Worm (Caenorhabditis elegans) whole organism, L1 larva: Measurements from ENCODE around the gene B0303.4.

ENCODE experiments used
- C04F5.9 ChIP-seq: sonication (generic microtip); optimal IDR thresholded peaks from 2 replicates; lab custom pipeline; 2016; ENCODE audit warnings: missing genetic modification characterization, missing compliant biosample characterization
- efl-1 ChIP-seq, 4 experiments: fragments of 150-350 bp; optimal IDR thresholded peaks in 3 of 4; peaks in 1 of 4; 1 replicate in 1 of 4; 2 replicates in 3 of 4; lab custom pipeline; 2014; ENCODE audit warnings: missing biosample characterization in 2 of 4, missing genetic modification characterization in 2 of 4, missing genetic modification reagents in 2 of 4
- fos-1 ChIP-seq: fragments of 150-350 bp; optimal IDR thresholded peaks from 2 replicates; lab custom pipeline; 2014; ENCODE audit warnings: missing biosample characterization, missing genetic modification characterization
- grh-1 ChIP-seq: fragments of 200-800 bp; sonication (Bioruptor generic); IDR thresholded peaks from 2 replicates; pipeline ENCODE4 v1.3.6; 2022; ENCODE audit warnings: missing genetic modification reagents, missing genetic modification characterization, missing compliant biosample characterization
- lsy-2 ChIP-seq, 2 experiments: fragments of 150-350 bp; optimal IDR thresholded peaks; 2 replicates each; lab custom pipeline; 2014; ENCODE audit warnings: missing biosample characterization in 2 of 2, missing genetic modification characterization in 2 of 2
- mdl-1 ChIP-seq, 2 experiments: fragments of 150-350 bp; optimal IDR thresholded peaks; 2 replicates each; lab custom pipeline; 2014 to 2017; ENCODE audit warnings: missing biosample characterization in 2 of 2, missing genetic modification characterization in 2 of 2, inconsistent platforms in 1 of 2
- nhr-20 ChIP-seq: sonication (generic microtip); optimal IDR thresholded peaks from 2 replicates; lab custom pipeline; 2016; ENCODE audit warnings: mild to moderate bottlenecking, missing genetic modification characterization, missing compliant biosample characterization
- nhr-77 ChIP-seq: fragments of 150-350 bp; optimal IDR thresholded peaks from 2 replicates; lab custom pipeline; 2014; ENCODE audit warnings: missing biosample characterization, missing genetic modification characterization
- sup-37 ChIP-seq: fragments of 200-800 bp; sonication (Bioruptor generic); optimal IDR thresholded peaks from 2 replicates; lab custom pipeline; 2018; ENCODE audit warnings: mild to moderate bottlenecking, missing genetic modification characterization, missing compliant biosample characterization
- zag-1 ChIP-seq: fragments of 150-350 bp; optimal IDR thresholded peaks from 2 replicates; lab custom pipeline; 2014; ENCODE audit warnings: missing biosample characterization, missing genetic modification characterization

- TF ChIP-seq mdl-1 (tag; optimal IDR thresholded peaks at IDR 0.05; lab: Kevin White, UChicago): no peak
- no peak for TF ChIP-seq zag-1 (tag; lab: Kevin White, UChicago)
- TF ChIP-seq nhr-20 (tag; lab: Kevin White, UChicago): no peak
- TF ChIP-seq lsy-2 (tag; optimal IDR thresholded peaks at IDR 0.05; lab: Kevin White, UChicago): no peak
- no peak for TF ChIP-seq fos-1 (tag; lab: Kevin White, UChicago)
- TF ChIP-seq efl-1 (optimal IDR thresholded peaks at IDR 0.05; lab: Kevin White, UChicago): no peak
- no peak for TF ChIP-seq efl-1 (GFP tag; optimal IDR thresholded peaks at IDR 0.05 in 1 of 2; lab: Kevin White, UChicago)
- TF ChIP-seq sup-37 (GFP tag; lab: Kevin White, UChicago): no peak
- TF ChIP-seq C04F5.9 (tag; lab: Kevin White, UChicago): no peak
- TF ChIP-seq nhr-77 (tag; lab: Kevin White, UChicago): no peak
- TF ChIP-seq grh-1 (GFP tag; lab: Robert Waterston, UW): no peak
Measured at ce11 chrIII:8685590-8686240, 3.9 kb upstream of the B0303.4 start.
